Fruit fly (Drosophila melanogaster) Kc167 (cell line): ENCODE results near the gene CG31633.

Experiments
- Myc ChIP-seq: fragments of >200 bp; optimal IDR thresholded peaks from 2 replicates; lab custom pipeline; 2017; ENCODE audit warnings: missing external identifiers
- Sin3A ChIP-seq: fragments of >200 bp; optimal IDR thresholded peaks from 2 replicates; lab custom pipeline; 2018; ENCODE audit warnings: missing external identifiers
- h ChIP-seq: fragments of >200 bp; optimal IDR thresholded peaks from 3 replicates; lab custom pipeline; 2018; ENCODE audit warnings: missing external identifiers
- insv ChIP-seq: fragments of >200 bp; optimal IDR thresholded peaks from 3 replicates; lab custom pipeline; 2018; ENCODE audit warnings: missing external identifiers
- psq ChIP-seq: fragments of >200 bp; optimal IDR thresholded peaks from 2 replicates; lab custom pipeline; 2017; ENCODE audit warnings: missing external identifiers
- ttk ChIP-seq: sonication (Bioruptor generic); optimal IDR thresholded peaks from 2 replicates; lab custom pipeline; 2017; ENCODE audit warnings: missing external identifiers

dm6 chr2L:6611374-6612005 is 44.6 kb downstream of the CG31633 start:
- TF ChIP-seq h (no peak), insv (lab: Kevin White, UChicago) (no peak), Myc (lab: Kevin White, UChicago) (no peak), Sin3A (lab: Kevin White, UChicago) (no peak), psq (no peak), ttk (lab: Kevin White, UChicago) (no peak)
